Worm (Caenorhabditis elegans) whole organism, young adult: ENCODE results near the gene Y54G9A.5.

Experiments used
- B0035.1 ChIP-seq: sonication (generic microtip); optimal IDR thresholded peaks from 2 replicates; lab custom pipeline; 2016; ENCODE audit warnings: missing genetic modification characterization, mild to moderate bottlenecking, missing compliant biosample characterization, missing genotype, missing genetic modification reagents
- B0261.1 ChIP-seq: sonication (generic microtip); optimal IDR thresholded peaks from 2 replicates; lab custom pipeline; 2016; ENCODE audit warnings: mild to moderate bottlenecking, missing genetic modification characterization, moderate library complexity, missing compliant biosample characterization
- F22D6.2 ChIP-seq: sonication (generic microtip); optimal IDR thresholded peaks from 2 replicates; lab custom pipeline; 2016; ENCODE audit warnings: mild to moderate bottlenecking, missing genetic modification characterization, missing compliant biosample characterization
- F23B12.7 ChIP-seq: sonication (generic microtip); optimal IDR thresholded peaks from 2 replicates; lab custom pipeline; 2017; ENCODE audit warnings: missing genetic modification characterization, mild to moderate bottlenecking, missing compliant biosample characterization, antibody characterized with exemption, moderate library complexity; ENCODE audit not compliant: insufficient read depth
- F39B2.1 ChIP-seq: fragments of 200-800 bp; sonication (Bioruptor generic); IDR thresholded peaks from 2 replicates; pipeline ENCODE4 v1.3.6; 2022; ENCODE audit warnings: missing genetic modification reagents, missing genetic modification characterization, missing compliant biosample characterization
- F52B5.7 ChIP-seq: sonication (generic microtip); optimal IDR thresholded peaks from 2 replicates; lab custom pipeline; 2016; ENCODE audit warnings: mild to moderate bottlenecking, missing genetic modification characterization, missing compliant biosample characterization
- F57A8.1 ChIP-seq: fragments of 200-800 bp; sonication (Bioruptor generic); optimal IDR thresholded peaks from 2 replicates; lab custom pipeline; 2018; ENCODE audit warnings: mild to moderate bottlenecking, missing genetic modification characterization, moderate library complexity, missing compliant biosample characterization
- T26A5.8 ChIP-seq: sonication (generic microtip); optimal IDR thresholded peaks from 2 replicates; lab custom pipeline; 2016; ENCODE audit warnings: missing genetic modification characterization, missing compliant biosample characterization
- aptf-2 ChIP-seq: fragments of 200-800 bp; sonication (Bioruptor generic); conservative IDR thresholded peaks from 2 replicates; pipeline ENCODE4 v1.3.6; 2022; ENCODE audit warnings: missing genetic modification reagents, missing genetic modification characterization, missing compliant biosample characterization
- attf-3 ChIP-seq: fragments of 200-800 bp; sonication (Bioruptor generic); conservative IDR thresholded peaks from 2 replicates; pipeline ENCODE4 v1.3.6; 2022; ENCODE audit warnings: missing genetic modification reagents, missing genetic modification characterization, missing compliant biosample characterization
- attf-6 ChIP-seq: fragments of 200-800 bp; sonication (Bioruptor generic); IDR thresholded peaks from 2 replicates; pipeline ENCODE4 v1.3.6; 2022; ENCODE audit warnings: missing genetic modification reagents, missing genetic modification characterization, missing compliant biosample characterization
- bed-1 ChIP-seq: fragments of 200-800 bp; sonication (Bioruptor generic); IDR thresholded peaks from 2 replicates; pipeline ENCODE4 v1.3.6; 2022; ENCODE audit warnings: missing genetic modification reagents, missing genetic modification characterization, missing compliant biosample characterization
- ceh-27 ChIP-seq: fragments of 200-800 bp; sonication (Bioruptor generic); optimal IDR thresholded peaks from 2 replicates; lab custom pipeline; 2018; ENCODE audit warnings: mild to moderate bottlenecking, missing genetic modification characterization, moderate library complexity, missing compliant biosample characterization
- die-1 ChIP-seq: sonication (generic microtip); optimal IDR thresholded peaks from 2 replicates; lab custom pipeline; 2016; ENCODE audit warnings: missing genotype, mild to moderate bottlenecking, missing genetic modification characterization, missing compliant biosample characterization
- egl-18 ChIP-seq: fragments of 200-800 bp; sonication (Bioruptor generic); IDR thresholded peaks from 2 replicates; pipeline ENCODE4 v1.3.6; 2022; ENCODE audit warnings: missing genetic modification reagents, missing genetic modification characterization, missing compliant biosample characterization
- egl-44 ChIP-seq: fragments of 200-800 bp; sonication (Bioruptor generic); IDR thresholded peaks from 2 replicates; pipeline ENCODE4 v1.3.6; 2022; ENCODE audit warnings: missing genetic modification reagents, missing genetic modification characterization, missing compliant biosample characterization
- ets-4 ChIP-seq: fragments of 200-800 bp; sonication (Bioruptor generic); optimal IDR thresholded peaks from 2 replicates; lab custom pipeline; 2018; ENCODE audit warnings: mild to moderate bottlenecking, missing genetic modification characterization, missing compliant biosample characterization
- fkh-3 ChIP-seq: sonication (generic microtip); optimal IDR thresholded peaks from 2 replicates; lab custom pipeline; 2016; ENCODE audit warnings: mild to moderate bottlenecking, missing genetic modification characterization, missing compliant biosample characterization
- hlh-12 ChIP-seq: sonication (generic microtip); optimal IDR thresholded peaks from 2 replicates; lab custom pipeline; 2016; ENCODE audit warnings: missing genetic modification characterization, missing compliant biosample characterization
- hmg-1.2 ChIP-seq: fragments of 200-800 bp; sonication (Bioruptor generic); IDR thresholded peaks from 2 replicates; pipeline ENCODE4 v1.3.6; 2022; ENCODE audit warnings: missing genetic modification reagents, missing genetic modification characterization, missing compliant biosample characterization
- hmg-20 ChIP-seq: fragments of 200-800 bp; sonication (Bioruptor generic); IDR thresholded peaks from 2 replicates; pipeline ENCODE4 v1.3.6; 2022; ENCODE audit warnings: missing genetic modification reagents, missing genetic modification characterization, missing compliant biosample characterization
- hrde-1 ChIP-seq: sonication (generic microtip); optimal IDR thresholded peaks from 2 replicates; lab custom pipeline; 2016; ENCODE audit warnings: missing genetic modification characterization, mild to moderate bottlenecking, missing compliant biosample characterization, moderate library complexity, missing genotype, missing genetic modification reagents, borderline replicate concordance
- let-607 ChIP-seq, 2 experiments: fragments of 200-800 bp in 1 of 2; sonication (Bioruptor generic) in 1 of 2; sonication (generic microtip) in 1 of 2; optimal IDR thresholded peaks; 2 replicates each; lab custom pipeline; 2016 to 2018; ENCODE audit warnings: mild to moderate bottlenecking in 2 of 2, missing compliant biosample characterization in 2 of 2, missing genetic modification characterization in 2 of 2, moderate library complexity in 2 of 2, missing genotype in 1 of 2
- lin-26 ChIP-seq: fragments of 200-800 bp; sonication (Bioruptor generic); IDR thresholded peaks from 2 replicates; pipeline ENCODE4 v1.3.6; 2022; ENCODE audit warnings: missing genetic modification reagents, missing genetic modification characterization, missing compliant biosample characterization
- lsy-27 ChIP-seq: sonication (generic microtip); optimal IDR thresholded peaks from 2 replicates; lab custom pipeline; 2017; ENCODE audit warnings: missing genetic modification characterization, mild to moderate bottlenecking, missing compliant biosample characterization, antibody characterized with exemption, missing genotype, borderline replicate concordance; ENCODE audit not compliant: insufficient read depth
- madf-10 ChIP-seq: sonication (generic microtip); optimal IDR thresholded peaks from 2 replicates; lab custom pipeline; 2016; ENCODE audit warnings: mild to moderate bottlenecking, missing genetic modification characterization, missing compliant biosample characterization
- madf-3 ChIP-seq: fragments of 200-800 bp; sonication (Bioruptor generic); IDR thresholded peaks from 2 replicates; pipeline ENCODE4 v1.3.6; 2022; ENCODE audit warnings: missing genetic modification reagents, missing genetic modification characterization, missing compliant biosample characterization
- madf-6 ChIP-seq: fragments of 200-800 bp; sonication (Bioruptor generic); IDR thresholded peaks from 2 replicates; pipeline ENCODE4 v1.3.6; 2022; ENCODE audit warnings: missing genetic modification reagents, missing genetic modification characterization, missing compliant biosample characterization
- mcd-1 ChIP-seq: fragments of 200-800 bp; sonication (Bioruptor generic); IDR thresholded peaks from 2 replicates; pipeline ENCODE4 v1.3.6; 2022; ENCODE audit warnings: missing genetic modification reagents, missing genetic modification characterization, missing compliant biosample characterization
- mes-4 ChIP-seq: sonication (generic microtip); optimal IDR thresholded peaks from 2 replicates; lab custom pipeline; 2016; ENCODE audit warnings: missing genotype, missing genetic modification characterization, missing compliant biosample characterization
- nfya-2 ChIP-seq: fragments of 200-800 bp; sonication (Bioruptor generic); IDR thresholded peaks from 2 replicates; pipeline ENCODE4 v1.3.6; 2022; ENCODE audit warnings: missing genetic modification reagents, missing genetic modification characterization, missing compliant biosample characterization
- nhr-120 ChIP-seq: fragments of 200-800 bp; sonication (Bioruptor generic); IDR thresholded peaks from 2 replicates; pipeline ENCODE4 v1.3.6; 2022; ENCODE audit warnings: missing genetic modification characterization, missing compliant biosample characterization
- pha-4 ChIP-seq: fragments of 150-350 bp; sonication (generic microtip); optimal IDR thresholded peaks from 2 replicates; lab custom pipeline; 2014; ENCODE audit warnings: missing biosample characterization, missing genetic modification reagents, missing genetic modification characterization
- rcor-1 ChIP-seq: fragments of 200-800 bp; sonication (Bioruptor generic); IDR thresholded peaks from 2 replicates; pipeline ENCODE4 v1.3.6; 2022; ENCODE audit warnings: missing genetic modification reagents, missing genetic modification characterization, missing compliant biosample characterization
- repo-1 ChIP-seq: sonication (generic microtip); optimal IDR thresholded peaks from 2 replicates; lab custom pipeline; 2017; ENCODE audit warnings: mild to moderate bottlenecking, missing genetic modification characterization, missing compliant biosample characterization
- rpc-1 ChIP-seq, 2 experiments: fragments of 150-350 bp in 1 of 2; sonication (generic microtip) in 1 of 2; optimal IDR thresholded peaks; 2 replicates each; lab custom pipeline; 2014 to 2018; ENCODE audit warnings: missing biosample characterization in 1 of 2, missing genetic modification characterization in 1 of 2, missing genetic modification reagents in 1 of 2, missing genotype in 1 of 2
- sdz-38 ChIP-seq: sonication (generic microtip); optimal IDR thresholded peaks from 2 replicates; lab custom pipeline; 2016; ENCODE audit warnings: missing genotype, missing genetic modification characterization, missing compliant biosample characterization
- snpc-1.1 ChIP-seq: sonication (generic microtip); optimal IDR thresholded peaks from 2 replicates; lab custom pipeline; 2017; ENCODE audit warnings: missing genetic modification characterization, mild to moderate bottlenecking, missing compliant biosample characterization, antibody characterized with exemption, moderate library complexity, missing genotype, missing genetic modification reagents; ENCODE audit not compliant: insufficient read depth
- snpc-4 ChIP-seq, 5 experiments: fragments of 150-350 bp in 1 of 5; sonication (generic microtip) in 4 of 5; optimal IDR thresholded peaks; 2 replicates each; lab custom pipeline; 2014 to 2018; ENCODE audit warnings: missing genetic modification characterization in 5 of 5, missing biosample characterization in 3 of 5, antibody characterized with exemption in 2 of 5, mild to moderate bottlenecking in 2 of 5, missing compliant biosample characterization in 2 of 5, missing genotype in 2 of 5, moderate library complexity in 2 of 5, missing genetic modification reagents in 1 of 5
- tbx-9 ChIP-seq: sonication (generic microtip); optimal IDR thresholded peaks from 2 replicates; lab custom pipeline; 2016; ENCODE audit warnings: borderline replicate concordance, missing genetic modification characterization, inconsistent platforms, missing compliant biosample characterization
- tlf-1 ChIP-seq: fragments of 200-800 bp; sonication (Bioruptor generic); optimal IDR thresholded peaks from 2 replicates; lab custom pipeline; 2018; ENCODE audit warnings: mild to moderate bottlenecking, missing genetic modification characterization, missing compliant biosample characterization
- unc-130 ChIP-seq: sonication (generic microtip); optimal IDR thresholded peaks from 2 replicates; lab custom pipeline; 2016; ENCODE audit warnings: missing genetic modification reagents, missing genetic modification characterization, missing compliant biosample characterization
- xnd-1 ChIP-seq: sonication (generic microtip); optimal IDR thresholded peaks from 2 replicates; lab custom pipeline; 2016; ENCODE audit warnings: missing genotype, missing genetic modification reagents, missing genetic modification characterization, missing compliant biosample characterization
- zfh-2 ChIP-seq: fragments of 200-800 bp; sonication (Bioruptor generic); conservative IDR thresholded peaks from 2 replicates; pipeline ENCODE4 v1.3.6; 2022; ENCODE audit warnings: missing genetic modification reagents, missing genetic modification characterization, missing compliant biosample characterization
- ztf-26 ChIP-seq: sonication (generic microtip); optimal IDR thresholded peaks from 2 replicates; lab custom pipeline; 2017; ENCODE audit warnings: missing genetic modification characterization, missing compliant biosample characterization
- ztf-28 ChIP-seq: fragments of 200-800 bp; sonication (Bioruptor generic); IDR thresholded peaks from 2 replicates; pipeline ENCODE4 v1.3.6; 2022; ENCODE audit warnings: missing genetic modification reagents, missing genetic modification characterization, missing compliant biosample characterization

The Y54G9A.5 gene

DNA sequence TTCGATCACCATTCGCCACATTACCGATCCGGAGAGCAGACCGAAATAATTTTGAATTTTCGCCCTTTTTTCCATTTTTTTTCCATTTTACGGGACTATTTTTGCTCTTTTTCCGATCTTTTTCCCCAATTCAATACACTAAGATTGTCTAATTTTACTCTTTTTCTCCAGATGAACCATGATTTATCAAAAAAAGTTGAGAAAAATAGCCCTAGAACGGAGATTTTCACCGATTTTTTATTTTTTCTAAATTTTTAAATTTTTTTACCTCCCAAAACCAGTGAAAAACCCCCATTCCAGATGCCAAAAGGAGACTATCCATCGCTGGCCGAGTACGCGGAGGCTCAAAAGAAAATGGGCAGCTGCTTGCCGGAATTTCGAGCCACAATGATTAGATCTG, 6.6 kb downstream of the Y54G9A.5 start, which contains the start of gene Y54G9A.9:
Gene Y54G9A.9, plus strand, starts transcription at position 301 of the 400 bp plus-strand sequence.
- TF ChIP-seq aptf-2 (no peak), bed-1 (no peak), tbx-9 (tag; lab: Kevin White, UChicago) (no peak), ceh-27 (GFP tag; lab: Kevin White, UChicago) (no peak), F23B12.7 (tag; lab: Kevin White, UChicago) (no peak), die-1 (tag; lab: Kevin White, UChicago) (no peak), tlf-1 (GFP tag; lab: Kevin White, UChicago) (no peak), mes-4 (tag; lab: Kevin White, UChicago) (no peak), hrde-1 (tag; lab: Kevin White, UChicago) (no peak), lin-26 (no peak), attf-3 (GFP tag; lab: Robert Waterston, UW) (no peak), sdz-38 (tag; lab: Kevin White, UChicago) (no peak), nfya-2 (no peak), madf-6 (no peak), ets-4 (no peak), hmg-1.2 (GFP tag; lab: Robert Waterston, UW) (no peak), madf-10 (tag; lab: Kevin White, UChicago) (no peak)

DNA sequence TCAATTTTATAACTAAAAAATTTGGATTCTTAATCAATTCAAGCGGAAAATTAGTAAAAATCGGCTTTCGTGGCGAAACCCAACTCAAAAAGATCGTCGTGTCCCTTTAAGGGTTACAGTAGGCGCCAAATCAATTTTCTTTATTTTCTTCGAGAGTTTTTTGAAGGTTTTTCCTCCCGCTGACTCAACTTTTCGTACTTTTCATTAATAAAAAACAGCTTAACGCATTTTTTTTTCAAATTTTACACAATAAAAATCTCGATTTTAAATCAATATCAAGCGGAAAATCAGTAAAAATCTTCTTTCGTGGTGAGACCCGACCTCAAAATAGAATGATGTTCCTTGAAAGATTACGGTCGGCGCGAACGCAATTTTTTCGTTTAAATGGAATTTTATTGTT, 9.3 kb downstream of the Y54G9A.5 start:
- TF ChIP-seq xnd-1 (tag; lab: Kevin White, UChicago), result peak; percentile 95
- TF ChIP-seq unc-130 (GFP tag; lab: Kevin White, UChicago), result peak; percentile 40
- no peak for TF ChIP-seq F52B5.7 (tag; lab: Kevin White, UChicago)
- TF ChIP-seq mcd-1 (GFP tag; lab: Robert Waterston, UW), result no peak
- TF ChIP-seq ztf-26 (tag; lab: Kevin White, UChicago), result no peak
- TF ChIP-seq let-607 (tag; optimal IDR thresholded peaks at IDR 0.05; lab: Kevin White, UChicago), result no peak
- TF ChIP-seq snpc-1.1, result no peak
- no peak for TF ChIP-seq B0035.1 (tag; lab: Kevin White, UChicago)
- TF ChIP-seq snpc-4 (GFP tag; optimal IDR thresholded peaks at IDR 0.05; lab: Kevin White, UChicago), result no peak
- TF ChIP-seq snpc-4 (tag; optimal IDR thresholded peaks at IDR 0.05; lab: Kevin White, UChicago), result peak in 1 of 4 experiments; percentile 41
- TF ChIP-seq rcor-1, result no peak
- no peak for TF ChIP-seq sdz-38 (tag; lab: Kevin White, UChicago)
- TF ChIP-seq F22D6.2 (tag; lab: Kevin White, UChicago), result no peak
- TF ChIP-seq tbx-9 (tag; lab: Kevin White, UChicago), result no peak
- TF ChIP-seq B0261.1, result no peak
- TF ChIP-seq ztf-28, result no peak
- no peak for TF ChIP-seq hmg-20 (GFP tag; lab: Robert Waterston, UW)
- no peak for TF ChIP-seq hlh-12 (tag; lab: Kevin White, UChicago)
- TF ChIP-seq T26A5.8 (tag; lab: Kevin White, UChicago), result no peak
- no peak for TF ChIP-seq pha-4
- no peak for TF ChIP-seq attf-6 (GFP tag; lab: Robert Waterston, UW)
- no peak for TF ChIP-seq egl-18 (GFP tag; lab: Robert Waterston, UW)
- TF ChIP-seq zfh-2 (GFP tag; lab: Robert Waterston, UW), result no peak
- no peak for TF ChIP-seq nhr-120 (GFP tag; lab: Robert Waterston, UW)
- no peak for TF ChIP-seq repo-1 (tag; lab: Kevin White, UChicago)
- TF ChIP-seq egl-44, result no peak
- no peak for TF ChIP-seq lsy-27 (tag; lab: Kevin White, UChicago)
- TF ChIP-seq F57A8.1 (GFP tag; lab: Kevin White, UChicago), result no peak
- TF ChIP-seq attf-3 (GFP tag; lab: Robert Waterston, UW), result no peak
- TF ChIP-seq madf-3 (GFP tag; lab: Robert Waterston, UW), result no peak
- no peak for TF ChIP-seq F39B2.1 (GFP tag; lab: Robert Waterston, UW)
- TF ChIP-seq fkh-3, result no peak
- TF ChIP-seq rpc-1 (optimal IDR thresholded peaks at IDR 0.05; lab: Kevin White, UChicago), result no peak
- no peak for TF ChIP-seq rpc-1 (tag; optimal IDR thresholded peaks at IDR 0.05; lab: Kevin White, UChicago)
- no peak for TF ChIP-seq aptf-2
